Fruit fly (Drosophila melanogaster): ENCODE measurements around the gene Vav.

dm6 chrX:19249339-19249738, 12.3 kb upstream of the Vav start:
- TF ChIP-seq pan (optimal IDR thresholded peaks at IDR 0.05) (no peak), Dll (optimal IDR thresholded peaks at IDR 0.05) (no peak), psq (optimal IDR thresholded peaks at IDR 0.05) (no peak), EcR (GFP tag; optimal IDR thresholded peaks at IDR 0.05) (no peak)

All from whole organism.